Worm (Caenorhabditis elegans) whole organism, young adult: ENCODE results near the gene eco-1.

Experiments used
- B0035.1 ChIP-seq: sonication (generic microtip); optimal IDR thresholded peaks from 2 replicates; lab custom pipeline; 2016; ENCODE audit warnings: missing genetic modification characterization, mild to moderate bottlenecking, missing compliant biosample characterization, missing genotype, missing genetic modification reagents
- C17E4.6 ChIP-seq: fragments of 200-800 bp; sonication (Bioruptor generic); IDR thresholded peaks from 2 replicates; pipeline ENCODE4 v1.3.6; 2022; ENCODE audit warnings: missing genetic modification reagents, missing genetic modification characterization, missing compliant biosample characterization
- F23B12.7 ChIP-seq: sonication (generic microtip); optimal IDR thresholded peaks from 2 replicates; lab custom pipeline; 2017; ENCODE audit warnings: missing genetic modification characterization, mild to moderate bottlenecking, missing compliant biosample characterization, antibody characterized with exemption, moderate library complexity; ENCODE audit not compliant: insufficient read depth
- F37B4.10 ChIP-seq: fragments of 200-800 bp; sonication (Bioruptor generic); IDR thresholded peaks from 2 replicates; pipeline ENCODE4 v1.3.6; 2022; ENCODE audit warnings: missing genetic modification characterization, missing compliant biosample characterization
- K12H6.12 ChIP-seq: fragments of 200-800 bp; sonication (Bioruptor generic); optimal IDR thresholded peaks from 2 replicates; lab custom pipeline; 2018; ENCODE audit warnings: mild to moderate bottlenecking, missing genetic modification characterization, missing compliant biosample characterization
- Y95B8A.8 ChIP-seq: fragments of 200-800 bp; sonication (Bioruptor generic); IDR thresholded peaks from 2 replicates; pipeline ENCODE4 v1.3.6; 2022; ENCODE audit warnings: missing genetic modification reagents, missing genetic modification characterization, missing compliant biosample characterization
- aptf-2 ChIP-seq: fragments of 200-800 bp; sonication (Bioruptor generic); conservative IDR thresholded peaks from 2 replicates; pipeline ENCODE4 v1.3.6; 2022; ENCODE audit warnings: missing genetic modification reagents, missing genetic modification characterization, missing compliant biosample characterization
- athp-1 ChIP-seq: sonication (generic microtip); optimal IDR thresholded peaks from 2 replicates; lab custom pipeline; 2017; ENCODE audit warnings: mild to moderate bottlenecking, missing genetic modification characterization, missing compliant biosample characterization
- attf-5 ChIP-seq: fragments of 200-800 bp; sonication (Bioruptor generic); optimal IDR thresholded peaks from 2 replicates; lab custom pipeline; 2018; ENCODE audit warnings: mild to moderate bottlenecking, missing genetic modification characterization, missing compliant biosample characterization
- bed-1 ChIP-seq: fragments of 200-800 bp; sonication (Bioruptor generic); IDR thresholded peaks from 2 replicates; pipeline ENCODE4 v1.3.6; 2022; ENCODE audit warnings: missing genetic modification reagents, missing genetic modification characterization, missing compliant biosample characterization
- cebp-1 ChIP-seq, 2 experiments: fragments of 200-800 bp in 1 of 2; sonication (Bioruptor generic) in 1 of 2; sonication (generic microtip) in 1 of 2; IDR thresholded peaks in 1 of 2; optimal IDR thresholded peaks in 1 of 2; 2 replicates each; pipeline versions ENCODE4 v1.3.6 to Lab custom; 2017 to 2022; ENCODE audit warnings: missing compliant biosample characterization in 2 of 2, missing genetic modification characterization in 2 of 2, mild to moderate bottlenecking in 1 of 2, missing genetic modification reagents in 1 of 2, moderate library complexity in 1 of 2
- ceh-100 ChIP-seq: fragments of 200-800 bp; sonication (Bioruptor generic); IDR thresholded peaks from 2 replicates; pipeline ENCODE4 v1.3.6; 2022; ENCODE audit warnings: missing genetic modification reagents, missing genetic modification characterization, missing compliant biosample characterization
- ceh-40 ChIP-seq: fragments of 200-800 bp; sonication (Bioruptor generic); IDR thresholded peaks from 2 replicates; pipeline ENCODE4 v1.3.6; 2022; ENCODE audit warnings: missing genetic modification characterization, missing compliant biosample characterization
- ceh-58 ChIP-seq: fragments of 200-800 bp; sonication (Bioruptor generic); IDR thresholded peaks from 2 replicates; pipeline ENCODE4 v1.3.6; 2022; ENCODE audit warnings: missing genetic modification characterization, missing compliant biosample characterization
- ceh-79 ChIP-seq: sonication (generic microtip); optimal IDR thresholded peaks from 2 replicates; lab custom pipeline; 2017; ENCODE audit warnings: mild to moderate bottlenecking, missing genetic modification characterization, missing compliant biosample characterization
- chd-7 ChIP-seq: sonication (generic microtip); optimal IDR thresholded peaks from 2 replicates; lab custom pipeline; 2016; ENCODE audit warnings: mild to moderate bottlenecking, missing genetic modification characterization, moderate library complexity, missing compliant biosample characterization
- die-1 ChIP-seq: sonication (generic microtip); optimal IDR thresholded peaks from 2 replicates; lab custom pipeline; 2016; ENCODE audit warnings: missing genotype, mild to moderate bottlenecking, missing genetic modification characterization, missing compliant biosample characterization
- egl-44 ChIP-seq: fragments of 200-800 bp; sonication (Bioruptor generic); IDR thresholded peaks from 2 replicates; pipeline ENCODE4 v1.3.6; 2022; ENCODE audit warnings: missing genetic modification reagents, missing genetic modification characterization, missing compliant biosample characterization
- ekl-4 ChIP-seq: fragments of 200-800 bp; sonication (Bioruptor generic); IDR thresholded peaks from 2 replicates; pipeline ENCODE4 v1.3.6; 2022; ENCODE audit warnings: missing genetic modification reagents, missing genetic modification characterization, missing compliant biosample characterization
- hmg-1.2 ChIP-seq: fragments of 200-800 bp; sonication (Bioruptor generic); IDR thresholded peaks from 2 replicates; pipeline ENCODE4 v1.3.6; 2022; ENCODE audit warnings: missing genetic modification reagents, missing genetic modification characterization, missing compliant biosample characterization
- lin-26 ChIP-seq: fragments of 200-800 bp; sonication (Bioruptor generic); IDR thresholded peaks from 2 replicates; pipeline ENCODE4 v1.3.6; 2022; ENCODE audit warnings: missing genetic modification reagents, missing genetic modification characterization, missing compliant biosample characterization
- lin-40 ChIP-seq: sonication (generic microtip); optimal IDR thresholded peaks from 2 replicates; lab custom pipeline; 2016; ENCODE audit warnings: missing genetic modification characterization, mild to moderate bottlenecking, missing compliant biosample characterization, missing genotype, missing genetic modification reagents
- lin-54 ChIP-seq: fragments of 200-800 bp; sonication (Bioruptor generic); optimal IDR thresholded peaks from 2 replicates; lab custom pipeline; 2018; ENCODE audit warnings: mild to moderate bottlenecking, missing genetic modification characterization, missing compliant biosample characterization
- lsl-1 ChIP-seq: fragments of 200-800 bp; sonication (Bioruptor generic); optimal IDR thresholded peaks from 2 replicates; lab custom pipeline; 2018; ENCODE audit warnings: mild to moderate bottlenecking, missing genetic modification characterization, moderate library complexity, missing compliant biosample characterization
- madf-8 ChIP-seq: fragments of 200-800 bp; sonication (Bioruptor generic); conservative IDR thresholded peaks from 2 replicates; pipeline ENCODE4 v1.3.6; 2022; ENCODE audit warnings: missing genetic modification reagents, missing genetic modification characterization, missing compliant biosample characterization
- nfya-2 ChIP-seq: fragments of 200-800 bp; sonication (Bioruptor generic); IDR thresholded peaks from 2 replicates; pipeline ENCODE4 v1.3.6; 2022; ENCODE audit warnings: missing genetic modification reagents, missing genetic modification characterization, missing compliant biosample characterization
- nhr-120 ChIP-seq: fragments of 200-800 bp; sonication (Bioruptor generic); IDR thresholded peaks from 2 replicates; pipeline ENCODE4 v1.3.6; 2022; ENCODE audit warnings: missing genetic modification characterization, missing compliant biosample characterization
- nhr-80 ChIP-seq: sonication (generic microtip); optimal IDR thresholded peaks from 2 replicates; lab custom pipeline; 2016; ENCODE audit warnings: missing genetic modification characterization, missing compliant biosample characterization
- rcor-1 ChIP-seq: fragments of 200-800 bp; sonication (Bioruptor generic); IDR thresholded peaks from 2 replicates; pipeline ENCODE4 v1.3.6; 2022; ENCODE audit warnings: missing genetic modification reagents, missing genetic modification characterization, missing compliant biosample characterization
- rec-8 ChIP-seq, 2 experiments: sonication (generic microtip); optimal IDR thresholded peaks; 2 replicates each; lab custom pipeline; 2016; ENCODE audit warnings: mild to moderate bottlenecking in 2 of 2, missing genetic modification characterization in 2 of 2, missing genetic modification reagents in 2 of 2, missing genotype in 2 of 2, missing biosample characterization in 1 of 2, missing compliant biosample characterization in 1 of 2, moderate library complexity in 1 of 2
- rpc-1 ChIP-seq, 2 experiments: fragments of 150-350 bp in 1 of 2; sonication (generic microtip) in 1 of 2; optimal IDR thresholded peaks; 2 replicates each; lab custom pipeline; 2014 to 2018; ENCODE audit warnings: missing biosample characterization in 1 of 2, missing genetic modification characterization in 1 of 2, missing genetic modification reagents in 1 of 2, missing genotype in 1 of 2
- sea-2 ChIP-seq: fragments of 200-800 bp; sonication (Bioruptor generic); IDR thresholded peaks from 2 replicates; pipeline ENCODE4 v1.3.6; 2022; ENCODE audit warnings: missing genetic modification characterization, missing compliant biosample characterization
- snpc-1.3 ChIP-seq: sonication (generic microtip); optimal IDR thresholded peaks from 2 replicates; lab custom pipeline; 2017; ENCODE audit warnings: missing genetic modification characterization, mild to moderate bottlenecking, missing compliant biosample characterization, antibody characterized with exemption, moderate library complexity, missing genotype, missing genetic modification reagents; ENCODE audit not compliant: insufficient read depth
- somi-1 ChIP-seq: fragments of 200-800 bp; sonication (Bioruptor generic); optimal IDR thresholded peaks from 2 replicates; lab custom pipeline; 2018; ENCODE audit warnings: mild to moderate bottlenecking, missing genetic modification characterization, missing compliant biosample characterization
- ztf-18 ChIP-seq: sonication (generic microtip); optimal IDR thresholded peaks from 2 replicates; lab custom pipeline; 2016; ENCODE audit warnings: missing genotype, mild to moderate bottlenecking, missing genetic modification characterization, missing compliant biosample characterization

Gene eco-1

DNA sequence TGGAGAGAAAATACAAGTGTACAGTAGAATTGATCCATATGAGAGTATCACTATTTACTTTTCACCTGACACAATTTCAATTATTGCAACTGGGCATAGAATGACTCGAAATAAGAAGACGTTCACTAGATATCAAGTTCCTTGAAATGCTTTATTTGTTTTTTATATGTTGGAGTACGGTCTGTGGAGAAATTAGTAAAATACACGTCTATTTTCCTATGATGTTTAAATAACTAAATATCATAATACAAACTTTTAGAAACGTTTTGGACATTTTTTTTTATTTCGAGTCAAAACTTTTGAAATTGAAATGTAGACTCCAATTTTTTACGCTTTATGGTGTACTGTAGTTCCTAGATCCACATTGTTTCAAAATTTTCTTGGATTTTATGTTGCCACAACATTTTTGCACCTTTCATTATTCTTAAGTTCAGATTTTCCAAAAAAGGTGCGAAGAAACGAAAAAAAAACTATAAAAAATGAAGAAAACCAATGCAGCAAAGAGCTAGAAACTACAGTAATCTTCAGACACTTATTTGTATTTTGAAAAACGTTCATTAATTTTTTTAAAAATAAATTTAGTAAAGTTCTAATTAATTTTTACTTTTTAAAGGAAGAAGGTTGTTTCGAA is 10.6 kb upstream of the eco-1 start (continued):
- TF ChIP-seq ceh-40 (0 out of 2 replicates have a peak, but pooled peaks have one; percentile 9), cebp-1 (GFP tag; IDR thresholded peaks at IDR 0.05; lab: Robert Waterston, UW) (no peak), cebp-1 (tag; optimal IDR thresholded peaks at IDR 0.05; lab: Kevin White, UChicago) (peak; percentile 43), C17E4.6 (GFP tag; lab: Robert Waterston, UW) (no peak), chd-7 (tag; lab: Kevin White, UChicago) (peak; percentile 39), rpc-1 (optimal IDR thresholded peaks at IDR 0.05; lab: Kevin White, UChicago) (no peak), rpc-1 (tag; optimal IDR thresholded peaks at IDR 0.05; lab: Kevin White, UChicago) (no peak)

DNA sequence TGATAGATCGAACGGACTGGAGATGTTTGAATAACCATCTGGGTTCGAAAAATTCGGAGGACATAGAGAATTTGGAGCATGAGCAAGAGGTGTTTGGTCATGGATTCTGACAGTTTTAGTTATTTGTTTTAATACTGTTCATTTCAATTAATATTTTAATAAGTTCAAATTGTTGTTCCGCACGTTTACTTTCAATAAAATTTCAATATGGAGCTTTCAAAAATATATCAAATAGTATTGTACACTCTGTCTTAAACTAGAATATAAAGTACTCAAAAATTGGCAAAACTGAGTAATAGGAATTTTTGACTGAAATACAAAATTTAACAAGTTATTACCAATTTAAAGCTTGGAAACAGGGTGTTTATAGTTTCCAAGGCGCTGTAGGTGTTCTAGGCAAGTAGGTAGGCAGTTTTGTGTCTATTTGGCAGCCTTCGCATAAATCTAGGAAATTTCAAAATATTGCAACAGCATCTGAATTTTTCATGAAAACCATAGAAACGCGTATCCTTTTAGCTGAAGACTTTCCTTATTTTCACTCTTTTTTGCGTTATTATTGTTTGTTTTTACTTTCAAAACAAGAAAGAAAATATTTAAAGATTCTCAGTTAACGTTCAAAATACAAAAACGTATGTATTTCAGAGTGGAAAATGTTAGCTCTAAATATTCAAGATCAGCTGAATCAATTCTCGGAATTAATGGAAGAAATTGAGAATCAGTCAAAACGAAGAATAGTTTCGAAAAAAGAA is 8.3 kb upstream of the eco-1 start, which contains the start of the genes T20B12.5 and T20B12.4:
T20B12.5 (minus strand) TSS at position 101 of the 749 bp plus-strand sequence.
T20B12.4 (plus strand) TSS at position 699 of the 749 bp plus-strand sequence.
- TF ChIP-seq aptf-2, result no peak
- no peak for TF ChIP-seq bed-1 (GFP tag; lab: Robert Waterston, UW)
- TF ChIP-seq nhr-120, result no peak
- no peak for TF ChIP-seq F37B4.10 (GFP tag; lab: Robert Waterston, UW)
- TF ChIP-seq rec-8 (tag; optimal IDR thresholded peaks at IDR 0.05; lab: Kevin White, UChicago), result no peak
- TF ChIP-seq ceh-100, result no peak
- no peak for TF ChIP-seq somi-1 (GFP tag; lab: Kevin White, UChicago)
- TF ChIP-seq die-1 (tag; lab: Kevin White, UChicago), result no peak

DNA sequence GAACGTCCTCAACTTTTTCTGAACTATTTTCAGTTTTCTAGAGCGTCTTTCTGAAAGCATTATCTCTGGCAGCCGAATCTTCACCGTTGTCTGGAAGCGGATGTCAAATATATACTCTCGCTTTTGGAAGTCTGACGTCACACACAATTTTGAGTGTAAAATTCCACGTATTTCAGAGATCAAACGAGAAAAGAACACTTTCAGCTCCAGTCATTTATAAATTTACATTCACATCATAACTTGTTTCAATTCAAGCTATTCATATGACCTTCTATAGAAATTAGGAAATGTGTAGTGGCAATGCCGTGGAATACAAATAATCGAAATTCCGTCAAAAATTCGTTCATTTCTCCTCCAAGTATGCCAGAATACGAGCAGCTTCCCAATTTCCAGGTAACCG is 6.7 kb upstream of the eco-1 start, which contains the start of gene F08F8.11:
F08F8.11 (plus strand) TSS at position 301 of the 400 bp plus-strand sequence.
- TF ChIP-seq lsl-1 (GFP tag; lab: Kevin White, UChicago), result no peak
- no peak for TF ChIP-seq bed-1 (GFP tag; lab: Robert Waterston, UW)
- TF ChIP-seq B0035.1 (tag; lab: Kevin White, UChicago), result no peak

DNA sequence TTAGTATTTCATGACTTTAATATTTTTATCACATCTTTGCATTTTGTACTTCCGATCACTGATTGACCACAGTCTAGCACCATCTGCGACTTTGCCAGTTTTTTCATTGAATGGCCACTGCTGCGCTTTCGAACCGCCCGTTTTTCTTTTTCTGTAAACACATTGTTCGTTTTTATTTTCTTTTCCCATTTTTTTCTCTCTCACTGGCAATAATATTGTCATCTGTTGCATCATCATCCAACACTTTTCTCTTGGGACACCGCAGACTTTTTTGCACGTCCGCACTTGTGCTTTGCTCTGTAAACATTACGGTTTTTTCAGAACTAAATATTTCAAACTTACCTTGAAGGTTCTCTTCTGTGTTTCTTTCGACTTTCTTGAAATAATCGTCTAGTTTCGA is 268 bp downstream of the eco-1 start:
- no peak for TF ChIP-seq F23B12.7 (tag; lab: Kevin White, UChicago)
- peak; percentile 10 for TF ChIP-seq lin-40 (tag; lab: Kevin White, UChicago)
- no peak for TF ChIP-seq cebp-1 (GFP tag; IDR thresholded peaks at IDR 0.05; lab: Robert Waterston, UW)
- TF ChIP-seq cebp-1 (tag; optimal IDR thresholded peaks at IDR 0.05; lab: Kevin White, UChicago), result peak; percentile 5
- TF ChIP-seq K12H6.12 (tag; lab: Kevin White, UChicago), result peak; percentile 32
- TF ChIP-seq nhr-80 (tag; lab: Kevin White, UChicago), result peak; percentile 8
- TF ChIP-seq attf-5 (GFP tag; lab: Kevin White, UChicago), result peak; percentile 9
- no peak for TF ChIP-seq Y95B8A.8 (GFP tag; lab: Robert Waterston, UW)
- no peak for TF ChIP-seq ceh-58 (GFP tag; lab: Robert Waterston, UW)
- TF ChIP-seq madf-8 (GFP tag; lab: Robert Waterston, UW), result no peak
- TF ChIP-seq somi-1 (GFP tag; lab: Kevin White, UChicago), result peak; percentile 37
- peak; percentile 41; the same call in 1 of the 2 replicates for TF ChIP-seq lin-26 (GFP tag; lab: Robert Waterston, UW)

DNA sequence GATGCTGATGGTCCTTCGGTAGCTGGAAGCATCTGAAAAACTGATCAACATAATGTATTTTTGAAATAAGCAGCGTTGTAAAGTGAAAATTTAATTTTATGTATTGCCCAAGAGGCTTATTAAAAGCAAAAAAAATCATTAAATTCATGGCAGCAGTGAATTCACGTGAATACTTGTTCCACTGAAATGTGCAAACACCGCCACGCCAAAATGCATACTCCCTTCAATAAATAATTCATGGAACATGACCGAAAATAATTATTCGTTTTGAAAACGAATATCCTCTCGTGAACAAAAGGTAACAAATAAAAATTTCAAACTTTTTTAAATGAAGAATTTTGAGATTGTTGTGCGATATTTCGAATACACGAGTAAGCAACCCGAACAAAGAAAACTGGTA is 1.5 kb downstream of the eco-1 start, which contains the start of gene F08F8.10:
F08F8.10 (minus strand) TSS at position 38 of the 400 bp plus-strand sequence.
- TF ChIP-seq athp-1 (tag; lab: Kevin White, UChicago) (peak; percentile 24), cebp-1 (GFP tag; IDR thresholded peaks at IDR 0.05; lab: Robert Waterston, UW) (no peak), cebp-1 (tag; optimal IDR thresholded peaks at IDR 0.05; lab: Kevin White, UChicago) (peak; percentile 39), die-1 (tag; lab: Kevin White, UChicago) (peak; percentile 24), F37B4.10 (GFP tag; lab: Robert Waterston, UW) (no peak), sea-2 (GFP tag; lab: Robert Waterston, UW) (no peak), lin-54 (GFP tag; lab: Kevin White, UChicago) (peak; percentile 23), rcor-1 (GFP tag; lab: Robert Waterston, UW) (no peak), K12H6.12 (tag; lab: Kevin White, UChicago) (peak; percentile 8), ztf-18 (tag; lab: Kevin White, UChicago) (peak; percentile 14), snpc-1.3 (tag; lab: Kevin White, UChicago) (no peak), nfya-2 (no peak), bed-1 (GFP tag; lab: Robert Waterston, UW) (no peak), rpc-1 (optimal IDR thresholded peaks at IDR 0.05; lab: Kevin White, UChicago) (no peak), rpc-1 (tag; optimal IDR thresholded peaks at IDR 0.05; lab: Kevin White, UChicago) (no peak), egl-44 (GFP tag; lab: Robert Waterston, UW) (no peak), lsl-1 (GFP tag; lab: Kevin White, UChicago) (no peak), hmg-1.2 (GFP tag; lab: Robert Waterston, UW) (peak; percentile 29; the same call in 1 of the 2 replicates), ekl-4 (peak; percentile 32; the same call in 1 of the 2 replicates), ceh-79 (no peak)
